Fruit fly (Drosophila melanogaster) whole organism, embryonic: ENCODE measurements around the gene CG43658.

ENCODE experiments used
- CG10267 ChIP-seq: fragments of 200-800 bp; sonication (Bioruptor generic); optimal IDR thresholded peaks from 2 replicates; lab custom pipeline; 2018; ENCODE audit warnings: missing biosample characterization, mild to moderate bottlenecking, missing genetic modification characterization, moderate library complexity
- CG10274 ChIP-seq: fragments of 200-800 bp; sonication (Bioruptor generic); optimal IDR thresholded peaks from 3 replicates; lab custom pipeline; 2017; ENCODE audit warnings: missing biosample characterization, mild to moderate bottlenecking, missing genetic modification characterization
- CG10543 ChIP-seq: fragments of 200-800 bp; sonication (Bioruptor generic); optimal IDR thresholded peaks from 3 replicates; lab custom pipeline; 2017; ENCODE audit warnings: missing biosample characterization, mild to moderate bottlenecking, missing genetic modification characterization, moderate library complexity
- CG10565 ChIP-seq: fragments of 200-800 bp; sonication (Bioruptor generic); optimal IDR thresholded peaks from 3 replicates; lab custom pipeline; 2016; ENCODE audit warnings: missing biosample characterization, mild to moderate bottlenecking, missing genetic modification characterization
- CG12219 ChIP-seq: fragments of 200-800 bp; sonication (Bioruptor generic); optimal IDR thresholded peaks from 3 replicates; lab custom pipeline; 2018; ENCODE audit warnings: missing biosample characterization, mild to moderate bottlenecking, missing genetic modification characterization
- CG12659 ChIP-seq: fragments of 200-800 bp; sonication (Bioruptor generic); optimal IDR thresholded peaks from 3 replicates; lab custom pipeline; 2017; ENCODE audit warnings: mild to moderate bottlenecking, missing biosample characterization, missing genetic modification reagents, missing genetic modification characterization
- CG18011 ChIP-seq: fragments of 200-800 bp; sonication (Bioruptor generic); optimal IDR thresholded peaks from 2 replicates; lab custom pipeline; 2017; ENCODE audit warnings: missing biosample characterization, missing genetic modification characterization, mild to moderate bottlenecking, moderate library complexity, missing genotype
- CG2116 ChIP-seq: fragments of 200-800 bp; sonication (Bioruptor generic); optimal IDR thresholded peaks from 3 replicates; lab custom pipeline; 2018; ENCODE audit warnings: missing biosample characterization, mild to moderate bottlenecking, missing genetic modification characterization
- CG2678 ChIP-seq: fragments of 200-800 bp; sonication (Bioruptor generic); optimal IDR thresholded peaks from 3 replicates; lab custom pipeline; 2019; ENCODE audit warnings: missing biosample characterization, mild to moderate bottlenecking, missing genetic modification characterization, moderate library complexity
- CG2875 ChIP-seq: fragments of 200-800 bp; sonication (Bioruptor generic); optimal IDR thresholded peaks from 2 replicates; lab custom pipeline; 2017; ENCODE audit warnings: missing biosample characterization, mild to moderate bottlenecking, missing genetic modification characterization, missing genetic modification reagents
- CG32772 ChIP-seq: fragments of 200-800 bp; sonication (Bioruptor generic); IDR thresholded peaks from 2 replicates; pipeline ENCODE4 v1.3.6; 2022; ENCODE audit warnings: missing biosample characterization, missing genetic modification characterization
- CG33213 ChIP-seq: fragments of 200-800 bp; sonication (Bioruptor generic); optimal IDR thresholded peaks from 3 replicates; lab custom pipeline; 2016; ENCODE audit warnings: missing biosample characterization, missing genetic modification characterization
- CG34224 ChIP-seq: fragments of 200-800 bp; sonication (Bioruptor generic); IDR thresholded peaks from 3 replicates; pipeline ENCODE4 v1.3.6; 2022; ENCODE audit warnings: missing biosample characterization, missing genetic modification characterization; ENCODE audit not compliant: partially characterized antibody
- CG3995 ChIP-seq: fragments of 200-800 bp; sonication (Bioruptor generic); optimal IDR thresholded peaks from 3 replicates; lab custom pipeline; 2016; ENCODE audit warnings: missing biosample characterization, missing genetic modification characterization
- CG4854 ChIP-seq: fragments of 200-800 bp; sonication (Bioruptor generic); optimal IDR thresholded peaks from 2 replicates; lab custom pipeline; 2016; ENCODE audit warnings: missing biosample characterization, missing genetic modification characterization, inconsistent platforms
- CG5245 ChIP-seq: fragments of 200-800 bp; sonication (Bioruptor generic); optimal IDR thresholded peaks from 3 replicates; lab custom pipeline; 2016; ENCODE audit warnings: missing biosample characterization, missing genetic modification characterization
- CG7556 ChIP-seq: fragments of 200-800 bp; sonication (Bioruptor generic); optimal IDR thresholded peaks from 2 replicates; lab custom pipeline; 2017; ENCODE audit warnings: missing biosample characterization, mild to moderate bottlenecking, missing genetic modification characterization
- CG8089 ChIP-seq: fragments of 200-800 bp; sonication (Bioruptor generic); optimal IDR thresholded peaks from 3 replicates; lab custom pipeline; 2016; ENCODE audit warnings: missing biosample characterization, missing genetic modification characterization
- CG8290 ChIP-seq, 3 experiments: fragments of 200-800 bp; sonication (Bioruptor generic); optimal IDR thresholded peaks; 2 replicates each; lab custom pipeline; 2016 to 2019; ENCODE audit warnings: missing biosample characterization in 3 of 3, missing genetic modification characterization in 3 of 3, mild to moderate bottlenecking in 2 of 3, moderate library complexity in 1 of 3
- Dip2 ChIP-seq: fragments of 200-800 bp; sonication (Bioruptor generic); IDR thresholded peaks from 2 replicates; pipeline ENCODE4 v1.3.6; 2022; ENCODE audit warnings: missing biosample characterization, missing genetic modification characterization
- ERR ChIP-seq: fragments of 200-800 bp; sonication (Bioruptor generic); optimal IDR thresholded peaks from 2 replicates; lab custom pipeline; 2016; ENCODE audit warnings: missing biosample characterization, missing genetic modification characterization
- Eip74EF ChIP-seq, 2 experiments: fragments of 200-800 bp in 1 of 2; fragments of >200 bp in 1 of 2; sonication (Bioruptor generic) in 1 of 2; optimal IDR thresholded peaks; 2 replicates each; lab custom pipeline; 2017 to 2019; ENCODE audit warnings: missing biosample characterization in 2 of 2, missing genetic modification characterization in 2 of 2, mild to moderate bottlenecking in 1 of 2, moderate library complexity in 1 of 2
- Jarid2 ChIP-seq: fragments of 200-800 bp; sonication (Bioruptor generic); optimal IDR thresholded peaks from 3 replicates; lab custom pipeline; 2017; ENCODE audit warnings: mild to moderate bottlenecking, missing biosample characterization, missing genetic modification reagents, missing genetic modification characterization
- Kr ChIP-seq: fragments of 200-800 bp; sonication (Bioruptor generic); optimal IDR thresholded peaks from 2 replicates; lab custom pipeline; 2017; ENCODE audit warnings: missing biosample characterization, mild to moderate bottlenecking, missing genetic modification characterization
- MBD-R2 ChIP-seq: fragments of 200-800 bp; sonication (Bioruptor generic); IDR thresholded peaks from 2 replicates; pipeline ENCODE4 v1.3.6; 2022; ENCODE audit warnings: missing biosample characterization, missing genetic modification characterization
- Mrtf ChIP-seq: fragments of 200-800 bp; sonication (Bioruptor generic); IDR thresholded peaks from 3 replicates; pipeline ENCODE4 v1.3.6; 2022; ENCODE audit warnings: missing biosample characterization, missing genetic modification characterization
- NC2α ChIP-seq: fragments of 200-800 bp; sonication (Bioruptor generic); optimal IDR thresholded peaks from 2 replicates; lab custom pipeline; 2016; ENCODE audit warnings: missing biosample characterization, missing genetic modification characterization
- Opbp ChIP-seq: fragments of 200-800 bp; sonication (Bioruptor generic); IDR thresholded peaks from 3 replicates; pipeline ENCODE4 v1.3.6; 2022; ENCODE audit warnings: missing biosample characterization, missing genetic modification characterization; ENCODE audit not compliant: partially characterized antibody
- al ChIP-seq: fragments of 200-800 bp; sonication (Bioruptor generic); IDR thresholded peaks from 2 replicates; pipeline ENCODE4 v1.3.6; 2022; ENCODE audit warnings: missing biosample characterization, missing genetic modification characterization
- aop ChIP-seq: fragments of 200-800 bp; sonication (Bioruptor generic); IDR thresholded peaks from 2 replicates; pipeline ENCODE4 v1.3.6; 2022; ENCODE audit warnings: missing biosample characterization, missing genetic modification characterization
- ato ChIP-seq: fragments of 200-800 bp; sonication (Bioruptor generic); IDR thresholded peaks from 2 replicates; pipeline ENCODE4 v1.3.6; 2022; ENCODE audit warnings: missing biosample characterization, missing genetic modification characterization; ENCODE audit not compliant: partially characterized antibody
- bbx ChIP-seq: fragments of 200-800 bp; sonication (Bioruptor generic); IDR thresholded peaks from 2 replicates; pipeline ENCODE4 v1.3.6; 2022; ENCODE audit warnings: missing biosample characterization, missing genetic modification characterization; ENCODE audit not compliant: partially characterized antibody
- bsh ChIP-seq, 2 experiments: fragments of 200-800 bp; sonication (Bioruptor generic); optimal IDR thresholded peaks; 2 replicates each; lab custom pipeline; 2017 to 2018; ENCODE audit warnings: mild to moderate bottlenecking in 2 of 2, missing biosample characterization in 2 of 2, missing genetic modification characterization in 2 of 2, moderate library complexity in 1 of 2
- crc ChIP-seq: fragments of 200-800 bp; sonication (Bioruptor generic); optimal IDR thresholded peaks from 2 replicates; lab custom pipeline; 2016; ENCODE audit warnings: missing biosample characterization, missing genetic modification characterization
- dm ChIP-seq: fragments of 200-800 bp; sonication (Bioruptor generic); optimal IDR thresholded peaks from 3 replicates; lab custom pipeline; 2016; ENCODE audit warnings: missing biosample characterization, missing genetic modification characterization
- dmrt99B ChIP-seq: fragments of 200-800 bp; sonication (Bioruptor generic); optimal IDR thresholded peaks from 2 replicates; lab custom pipeline; 2018; ENCODE audit warnings: missing biosample characterization, mild to moderate bottlenecking, missing genetic modification characterization, moderate library complexity
- kni ChIP-seq: fragments of 200-800 bp; sonication (Bioruptor generic); optimal IDR thresholded peaks from 3 replicates; lab custom pipeline; 2017; ENCODE audit warnings: mild to moderate bottlenecking, missing biosample characterization, missing genetic modification reagents, missing genetic modification characterization
- nerfin-2 ChIP-seq: fragments of 200-800 bp; sonication (Bioruptor generic); IDR thresholded peaks from 2 replicates; pipeline ENCODE4 v1.3.6; 2022; ENCODE audit warnings: missing biosample characterization, missing genetic modification characterization; ENCODE audit not compliant: partially characterized antibody
- nom ChIP-seq: fragments of 200-800 bp; sonication (Bioruptor generic); optimal IDR thresholded peaks from 2 replicates; lab custom pipeline; 2017; ENCODE audit warnings: missing biosample characterization, missing genetic modification characterization, mild to moderate bottlenecking, moderate library complexity, missing genetic modification reagents
- onecut ChIP-seq: fragments of 200-800 bp; sonication (Bioruptor generic); IDR thresholded peaks from 2 replicates; pipeline ENCODE4 v1.3.6; 2022; ENCODE audit warnings: missing biosample characterization, missing genetic modification characterization
- otp ChIP-seq: fragments of 200-800 bp; sonication (Bioruptor generic); IDR thresholded peaks from 3 replicates; pipeline ENCODE4, ENCODE4 v1.3.6; 2022; ENCODE audit warnings: missing biosample characterization, missing genetic modification characterization
- prd ChIP-seq, 3 experiments: fragments of >200 bp in 2 of 3; fragments of 200-800 bp in 1 of 3; sonication (Bioruptor generic) in 1 of 3; optimal IDR thresholded peaks in 2 of 3; IDR thresholded peaks in 1 of 3; 2 replicates in 2 of 3; 3 replicates in 1 of 3; pipeline versions ENCODE4 v1.3.6 to Lab custom; 2017 to 2022; ENCODE audit warnings: missing biosample characterization in 1 of 3, missing genetic modification characterization in 1 of 3
- salm ChIP-seq: fragments of 200-800 bp; sonication (Bioruptor generic); optimal IDR thresholded peaks from 2 replicates; lab custom pipeline; 2018; ENCODE audit warnings: missing biosample characterization, mild to moderate bottlenecking, missing genetic modification characterization
- stwl ChIP-seq: fragments of 200-800 bp; sonication (Bioruptor generic); optimal IDR thresholded peaks from 3 replicates; lab custom pipeline; 2018; ENCODE audit warnings: missing biosample characterization, mild to moderate bottlenecking, missing genetic modification characterization, moderate library complexity
- trem ChIP-seq: fragments of 200-800 bp; optimal IDR thresholded peaks from 3 replicates; lab custom pipeline; 2019; ENCODE audit warnings: missing biosample characterization, mild to moderate bottlenecking, missing genetic modification characterization, moderate library complexity
- trh ChIP-seq: fragments of 200-800 bp; sonication (Bioruptor generic); optimal IDR thresholded peaks from 2 replicates; lab custom pipeline; 2016; ENCODE audit warnings: missing biosample characterization, missing genetic modification characterization
- zf30C ChIP-seq: fragments of 200-800 bp; sonication (Bioruptor generic); optimal IDR thresholded peaks from 3 replicates; lab custom pipeline; 2018; ENCODE audit warnings: missing biosample characterization, mild to moderate bottlenecking, missing genetic modification characterization
- zfh1 ChIP-seq: fragments of 200-800 bp; sonication (Bioruptor generic); IDR thresholded peaks from 3 replicates; pipeline ENCODE4 v1.3.6; 2022; ENCODE audit warnings: missing biosample characterization, missing genetic modification characterization

CG43658 gene

DNA sequence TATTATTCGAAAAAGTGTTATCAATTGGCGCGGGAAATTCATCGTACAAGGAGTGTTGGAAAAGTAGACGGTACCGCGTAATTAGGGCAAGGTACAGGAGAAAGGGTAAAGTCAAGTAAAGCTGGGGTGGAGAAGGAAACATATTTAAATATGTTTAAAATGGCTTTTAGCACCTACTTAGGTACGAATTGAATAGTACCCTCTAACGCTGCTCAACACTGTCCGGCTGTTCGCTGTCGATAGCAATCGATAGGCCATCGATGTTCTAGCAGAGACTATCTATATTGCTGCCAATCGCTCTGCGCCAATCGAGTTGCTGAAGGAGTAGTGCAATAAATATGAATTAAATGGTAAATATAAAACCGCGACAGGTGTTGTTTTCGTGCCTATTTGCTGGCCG lies 38.4 kb upstream of the CG43658 start, which contains the start of gene X11L (continued):
- TF ChIP-seq CG2116 (GFP tag; lab: Kevin White, UChicago) (peak; percentile 84), CG34224 (GFP tag; lab: Robert Waterston, UW) (peak; percentile 86), NC2α (GFP tag; lab: Kevin White, UChicago) (no peak), salm (no peak), Jarid2 (GFP tag; lab: Kevin White, UChicago) (no peak), CG8290 (GFP tag; optimal IDR thresholded peaks at IDR 0.05; lab: Kevin White, UChicago) (peak; percentile 54), CG8290 (tag; optimal IDR thresholded peaks at IDR 0.05; lab: Kevin White, UChicago) (peak; percentile 11 to 90), ERR (peak; percentile 72), kni (GFP tag; lab: Kevin White, UChicago) (no peak), trh (GFP tag; lab: Kevin White, UChicago) (no peak), bbx (GFP tag; lab: Robert Waterston, UW) (peak; percentile 89), trem (tag; lab: Kevin White, UChicago) (peak; percentile 47), CG18011 (peak; percentile 66), stwl (tag; lab: Kevin White, UChicago) (peak; percentile 90), bsh (GFP tag; optimal IDR thresholded peaks at IDR 0.05; lab: Kevin White, UChicago) (peak in 1 of 2 experiments; percentile 56), CG32772 (GFP tag; lab: Robert Waterston, UW) (peak; percentile 19; the same call in 1 of the 2 replicates), prd (optimal IDR thresholded peaks at IDR 0.05; lab: Kevin White, UChicago) (no peak), prd (GFP tag; IDR thresholded peaks at IDR 0.05; lab: Robert Waterston, UW) (peak; percentile 76), onecut (peak; percentile 56; the same call in 1 of the 2 replicates), CG10267 (tag; lab: Kevin White, UChicago) (peak; percentile 95), zfh1 (GFP tag; lab: Robert Waterston, UW) (peak; percentile 77; the same call in 2 of the 3 replicates), otp (GFP tag; lab: Robert Waterston, UW) (no peak), CG33213 (GFP tag; lab: Kevin White, UChicago) (peak; percentile 76), CG10274 (no peak), dmrt99B (tag; lab: Kevin White, UChicago) (no peak), Opbp (GFP tag; lab: Robert Waterston, UW) (peak; percentile 91), aop (0 out of 2 replicates have a peak, but pooled peaks have one; percentile 40), CG2875 (GFP tag; lab: Kevin White, UChicago) (no peak), dm (GFP tag; lab: Kevin White, UChicago) (peak; percentile 8), crc (GFP tag; lab: Kevin White, UChicago) (peak; percentile 31), CG8089 (peak; percentile 58), CG7556 (peak; percentile 57), nom (no peak), MBD-R2 (GFP tag; lab: Robert Waterston, UW) (peak; percentile 83), nerfin-2 (GFP tag; lab: Robert Waterston, UW) (peak; percentile 82), CG12659 (GFP tag; lab: Kevin White, UChicago) (peak; percentile 76), ato (GFP tag; lab: Robert Waterston, UW) (peak; percentile 90), zf30C (GFP tag; lab: Kevin White, UChicago) (no peak), Dip2 (no peak), Kr (GFP tag; lab: Kevin White, UChicago) (no peak), CG4854 (GFP tag; lab: Kevin White, UChicago) (peak; percentile 35), CG10565 (GFP tag; lab: Kevin White, UChicago) (no peak), CG3995 (no peak), CG12219 (GFP tag; lab: Kevin White, UChicago) (no peak), CG2678 (no peak), Mrtf (GFP tag; lab: Robert Waterston, UW) (peak; percentile 53; the same call in 1 of the 3 replicates), CG5245 (GFP tag; lab: Kevin White, UChicago) (peak; percentile 66), al (peak; percentile 52), Eip74EF (GFP tag; optimal IDR thresholded peaks at IDR 0.05; lab: Kevin White, UChicago) (no peak), CG10543 (GFP tag; lab: Kevin White, UChicago) (no peak)
